Fruit fly (Drosophila melanogaster): ENCODE measurements around the gene Mst87F.

DNA sequence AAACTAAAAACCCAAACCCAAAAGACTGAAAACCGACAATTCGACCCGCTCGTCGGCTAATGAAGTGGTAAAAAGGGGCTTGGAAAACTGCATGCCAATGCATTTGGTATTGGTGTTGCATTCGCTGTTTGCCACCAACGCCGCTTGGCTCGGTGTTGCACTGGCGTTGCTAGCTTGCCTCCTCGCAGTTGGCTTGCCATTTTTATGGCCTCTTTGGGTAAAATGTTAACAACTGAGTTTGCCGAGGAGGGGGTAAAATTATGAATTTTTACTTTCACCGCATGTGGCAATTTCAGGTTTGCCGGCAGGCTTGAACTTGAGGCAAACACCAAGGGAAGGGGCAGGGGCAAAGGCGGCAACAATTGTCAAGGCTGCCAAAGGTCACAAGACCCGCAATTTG is 39.1 kb downstream of the Mst87F start:
- no peak for TF ChIP-seq CG8159 (tag; optimal IDR thresholded peaks at IDR 0.05)
- TF ChIP-seq CG10348 (GFP tag; IDR thresholded peaks at IDR 0.05): no peak
- TF ChIP-seq CG12605 (GFP tag; IDR thresholded peaks at IDR 0.05): no peak
